Fruit fly (Drosophila melanogaster): ENCODE measurements around the gene fu.

Gene fu

dm6 chrX:18646855-18647699 is 10.5 kb upstream of the fu start, which contains the start of gene Rip11:
Gene Rip11, minus strand, starts transcription at chrX:18647648.
- TF ChIP-seq Mnt (GFP tag; optimal IDR thresholded peaks at IDR 0.05) (peak; percentile 45), CG12768 (GFP tag; optimal IDR thresholded peaks at IDR 0.05) (peak; percentile 11), cic (GFP tag; optimal IDR thresholded peaks at IDR 0.05) (peak; percentile 53), Hr96 (GFP tag; optimal IDR thresholded peaks at IDR 0.05) (peak; percentile 18), Crg-1 (GFP tag; optimal IDR thresholded peaks at IDR 0.05) (peak; percentile 37), bab1 (GFP tag; optimal IDR thresholded peaks at IDR 0.05) (peak; percentile 43), pad (GFP tag; optimal IDR thresholded peaks at IDR 0.05) (peak; percentile 98), CG7101 (tag; optimal IDR thresholded peaks at IDR 0.05) (peak; percentile 38), CG5204 (GFP tag; optimal IDR thresholded peaks at IDR 0.05) (no peak), ovo (GFP tag; optimal IDR thresholded peaks at IDR 0.05) (peak; percentile 98), CG7045 (GFP tag; optimal IDR thresholded peaks at IDR 0.05) (peak; percentile 20), toe (GFP tag; optimal IDR thresholded peaks at IDR 0.05) (no peak), CG11617 (GFP tag; optimal IDR thresholded peaks at IDR 0.05) (peak; percentile 44), Clk (GFP tag; optimal IDR thresholded peaks at IDR 0.05) (no peak), tj (GFP tag; optimal IDR thresholded peaks at IDR 0.05) (peak; percentile 32), CG1620 (GFP tag; optimal IDR thresholded peaks at IDR 0.05) (no peak)

- no peak for TF ChIP-seq cnc (optimal IDR thresholded peaks at IDR 0.05)
- TF ChIP-seq Clk (GFP tag; optimal IDR thresholded peaks at IDR 0.05): no peak
- TF ChIP-seq CG12768 (GFP tag; optimal IDR thresholded peaks at IDR 0.05): no peak
- TF ChIP-seq ovo (GFP tag; optimal IDR thresholded peaks at IDR 0.05): no peak
- TF ChIP-seq CG33017 (tag; optimal IDR thresholded peaks at IDR 0.05): no peak
- no peak for TF ChIP-seq Crg-1 (GFP tag; optimal IDR thresholded peaks at IDR 0.05)
- TF ChIP-seq cic (GFP tag; optimal IDR thresholded peaks at IDR 0.05): no peak
- no peak for TF ChIP-seq CG7101 (tag; optimal IDR thresholded peaks at IDR 0.05)
- no peak for TF ChIP-seq CG11617 (GFP tag; optimal IDR thresholded peaks at IDR 0.05)
- no peak for TF ChIP-seq CG7045 (GFP tag; optimal IDR thresholded peaks at IDR 0.05)
- TF ChIP-seq kay (GFP tag; ENCODE audit: borderline replicate concordance): no peak
- no peak for TF ChIP-seq pad (GFP tag; optimal IDR thresholded peaks at IDR 0.05)
- TF ChIP-seq CG5204 (GFP tag; optimal IDR thresholded peaks at IDR 0.05): no peak
These were observed 9.6 kb upstream of the fu start, which contains the start of gene Nup35 for dm6 chrX:18647961-18648360. Gene Nup35, plus strand, starts transcription at chrX:18648182.

dm6 chrX:18650252-18650651 is 7.3 kb upstream of the fu start, which contains the start of gene Hou:
Gene Hou, minus strand, starts transcription at chrX:18650444.
- TF ChIP-seq pad (GFP tag; optimal IDR thresholded peaks at IDR 0.05): no peak
- no peak for TF ChIP-seq CG11617 (GFP tag; optimal IDR thresholded peaks at IDR 0.05)
- no peak for TF ChIP-seq tj (GFP tag; optimal IDR thresholded peaks at IDR 0.05)
- no peak for TF ChIP-seq CG5204 (GFP tag; optimal IDR thresholded peaks at IDR 0.05)
- TF ChIP-seq bab1 (GFP tag; optimal IDR thresholded peaks at IDR 0.05): peak; percentile 37
- no peak for TF ChIP-seq kay (GFP tag; ENCODE audit: borderline replicate concordance)
- no peak for TF ChIP-seq CG7101 (tag; optimal IDR thresholded peaks at IDR 0.05)

dm6 chrX:18652879-18653278 is 4.7 kb upstream of the fu start, which contains the start of gene Ing3:
Gene Ing3, minus strand, starts transcription at chrX:18653091.
- TF ChIP-seq CG7101 (tag; optimal IDR thresholded peaks at IDR 0.05) (no peak), bab1 (GFP tag; optimal IDR thresholded peaks at IDR 0.05) (peak; percentile 40), Hr96 (GFP tag; optimal IDR thresholded peaks at IDR 0.05) (no peak)

dm6 chrX:18657012-18657411 is 543 bp upstream of the fu start, which contains the start of gene CG6659:
Gene CG6659, minus strand, starts transcription at chrX:18657286.
- no peak for TF ChIP-seq CG1620 (GFP tag; optimal IDR thresholded peaks at IDR 0.05)

dm6 chrX:18662053-18662452 is 4.5 kb downstream of the fu start, which contains the start of gene CG6696:
Gene CG6696, minus strand, starts transcription at chrX:18662153.
- no peak for TF ChIP-seq CG14711 (tag; optimal IDR thresholded peaks at IDR 0.05)
- TF ChIP-seq CG11617 (GFP tag; optimal IDR thresholded peaks at IDR 0.05): no peak
- no peak for TF ChIP-seq toe (GFP tag; optimal IDR thresholded peaks at IDR 0.05)
- TF ChIP-seq tj (GFP tag; optimal IDR thresholded peaks at IDR 0.05): no peak
- no peak for TF ChIP-seq ovo (GFP tag; optimal IDR thresholded peaks at IDR 0.05)
- no peak for TF ChIP-seq CG5204 (GFP tag; optimal IDR thresholded peaks at IDR 0.05)
- TF ChIP-seq Hr96 (GFP tag; optimal IDR thresholded peaks at IDR 0.05): no peak
- TF ChIP-seq pad (GFP tag; optimal IDR thresholded peaks at IDR 0.05): no peak
- no peak for TF ChIP-seq CG12768 (GFP tag; optimal IDR thresholded peaks at IDR 0.05)
- no peak for TF ChIP-seq Crg-1 (GFP tag; optimal IDR thresholded peaks at IDR 0.05)
- no peak for TF ChIP-seq kay (GFP tag; ENCODE audit: borderline replicate concordance)
- TF ChIP-seq cnc (optimal IDR thresholded peaks at IDR 0.05): no peak

dm6 chrX:18663362-18663761 is 5.8 kb downstream of the fu start:
- TF ChIP-seq CG5204 (GFP tag; optimal IDR thresholded peaks at IDR 0.05) (no peak), tj (GFP tag; optimal IDR thresholded peaks at IDR 0.05) (no peak), kay (GFP tag; ENCODE audit: borderline replicate concordance) (no peak), cnc (optimal IDR thresholded peaks at IDR 0.05) (no peak), Clk (GFP tag; optimal IDR thresholded peaks at IDR 0.05) (no peak), CG12768 (GFP tag; optimal IDR thresholded peaks at IDR 0.05) (no peak), Hr96 (GFP tag; optimal IDR thresholded peaks at IDR 0.05) (no peak), CG7101 (tag; optimal IDR thresholded peaks at IDR 0.05) (no peak), pad (GFP tag; optimal IDR thresholded peaks at IDR 0.05) (no peak), cic (GFP tag; optimal IDR thresholded peaks at IDR 0.05) (no peak), ovo (GFP tag; optimal IDR thresholded peaks at IDR 0.05) (no peak), CG7045 (GFP tag; optimal IDR thresholded peaks at IDR 0.05) (no peak), Mnt (GFP tag; optimal IDR thresholded peaks at IDR 0.05) (no peak), CG33017 (tag; optimal IDR thresholded peaks at IDR 0.05) (no peak)

All from whole organism, adult.